Worm (Caenorhabditis elegans) whole organism, dauer: ENCODE data around the gene Y82E9BR.9.

Experiments used
- unc-62 ChIP-seq: sonication (generic microtip); optimal IDR thresholded peaks from 2 replicates; lab custom pipeline; 2017; ENCODE audit warnings: missing biosample characterization, missing genetic modification reagents, missing genetic modification characterization

The Y82E9BR.9 gene

DNA sequence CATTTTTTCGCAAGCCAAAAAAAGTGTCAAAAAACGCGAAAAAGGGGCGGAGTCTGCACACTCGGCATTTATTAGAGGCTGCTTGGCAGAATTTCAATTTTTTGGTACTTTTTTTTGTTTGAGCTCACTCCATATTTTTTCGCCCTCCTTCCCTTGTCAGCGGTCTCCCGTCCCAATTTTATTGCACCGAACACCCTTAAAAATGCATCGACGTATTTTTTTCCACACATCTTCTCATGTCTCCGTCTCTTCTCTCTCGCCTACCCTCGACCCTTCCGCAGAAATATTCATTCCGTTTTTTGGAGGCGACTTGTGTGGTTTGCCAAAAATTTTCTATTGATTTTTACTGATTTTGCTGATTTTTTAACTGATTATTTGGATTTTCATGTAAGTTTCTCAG, 33.1 kb downstream of the Y82E9BR.9 start, which contains the start of gene Y82E9BL.18:
Gene Y82E9BL.18 (plus strand): TSS at position 301 of the 400 bp plus-strand sequence.
- TF ChIP-seq unc-62 (GFP tag; lab: Kevin White, UChicago) = no peak

DNA sequence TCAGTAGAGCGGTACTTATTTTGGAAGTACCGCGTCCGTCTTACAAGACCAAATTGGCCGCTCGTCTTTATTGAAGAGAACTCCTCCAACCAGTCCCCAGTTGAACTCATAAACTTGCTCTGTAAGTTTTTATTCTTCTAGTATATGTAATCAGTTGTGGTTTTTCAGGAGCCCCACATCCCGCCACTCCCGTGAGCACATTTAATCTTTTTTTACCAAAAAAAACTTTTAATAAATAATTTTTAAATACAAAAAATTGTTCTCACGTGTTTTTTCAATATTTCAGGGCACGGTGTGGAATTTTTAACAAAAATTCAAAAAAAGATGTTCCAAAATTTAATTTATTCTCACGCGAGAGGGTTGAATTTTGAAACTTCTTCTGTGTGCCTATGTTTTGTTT, 35.1 kb downstream of the Y82E9BR.9 start, which contains the start of gene fbxa-14:
Gene fbxa-14 (minus strand): TSS at position 101 of the 400 bp plus-strand sequence.
- TF ChIP-seq unc-62 (GFP tag; lab: Kevin White, UChicago) = no peak

DNA sequence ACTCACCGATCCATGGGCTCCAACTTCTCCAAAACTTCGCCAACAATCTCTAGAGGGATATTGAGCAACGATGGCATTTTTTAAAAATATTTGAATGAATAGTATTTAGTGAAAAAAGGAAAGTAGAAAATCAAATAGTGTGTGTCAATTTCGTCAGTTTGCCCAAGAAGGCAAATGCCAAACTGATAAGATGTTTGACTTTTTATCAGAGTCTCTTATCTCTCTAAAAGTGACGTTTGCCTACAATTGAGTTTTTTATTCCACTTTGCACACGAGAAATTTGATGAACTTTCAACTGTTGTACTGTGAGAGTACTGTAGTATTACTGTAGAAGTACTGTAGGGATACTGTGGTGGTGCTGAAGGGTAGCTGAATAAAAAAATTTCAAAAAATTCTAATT, 36.0 kb downstream of the Y82E9BR.9 start:
- no peak for TF ChIP-seq unc-62 (GFP tag; lab: Kevin White, UChicago)

DNA sequence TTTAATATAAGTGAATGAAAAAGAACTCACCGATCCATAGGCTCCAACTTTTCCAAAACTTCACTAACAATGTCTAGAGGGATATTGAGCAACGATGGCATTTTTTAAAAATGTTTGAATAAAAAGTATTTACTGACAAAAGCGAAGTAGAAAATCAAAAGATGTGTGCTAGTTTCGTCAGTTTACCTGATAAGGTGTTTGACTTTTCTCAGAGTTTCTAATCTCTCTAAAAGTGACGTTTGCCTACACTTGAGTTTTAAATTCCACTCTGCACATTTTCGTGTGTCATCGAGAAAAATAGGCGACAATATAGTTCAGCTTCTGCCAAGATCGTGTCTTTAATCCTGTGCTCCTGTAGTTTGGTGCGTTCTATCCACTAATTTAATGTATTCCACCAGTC, 38.0 kb downstream of the Y82E9BR.9 start, which contains the start of gene fbxa-15:
Gene fbxa-15 (minus strand): TSS at position 101 of the 400 bp plus-strand sequence.
- no peak for TF ChIP-seq unc-62 (GFP tag; lab: Kevin White, UChicago)

ce11 chrIII:1315038-1315437, 44.5 kb downstream of the Y82E9BR.9 start, which contains the start of the genes fbxa-80 and fbxa-19:
Gene fbxa-80 (minus strand): TSS chrIII:1315210.
Gene fbxa-19 (plus strand): TSS chrIII:1315401.
- TF ChIP-seq unc-62 (GFP tag; lab: Kevin White, UChicago) = no peak

DNA sequence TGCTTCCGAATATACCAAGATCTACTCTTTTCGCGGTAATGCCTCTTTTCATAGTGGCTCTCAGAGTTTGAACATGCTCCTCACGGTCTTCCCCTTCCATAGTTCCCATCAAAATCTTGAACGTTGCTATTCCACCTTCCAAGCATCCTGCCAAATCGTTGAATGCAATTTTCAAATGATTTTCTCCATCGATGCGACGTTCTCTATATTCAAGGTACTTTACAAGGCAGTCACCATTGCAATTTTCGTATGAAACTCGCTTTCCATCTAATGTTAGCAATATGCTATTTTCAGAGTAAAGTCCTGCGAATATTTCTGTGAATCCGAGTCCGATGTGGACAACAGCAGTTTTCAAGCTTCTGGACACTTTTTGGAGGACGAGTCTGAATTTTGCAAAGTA, 45.3 kb downstream of the Y82E9BR.9 start:
- TF ChIP-seq unc-62 (GFP tag; lab: Kevin White, UChicago) = no peak

DNA sequence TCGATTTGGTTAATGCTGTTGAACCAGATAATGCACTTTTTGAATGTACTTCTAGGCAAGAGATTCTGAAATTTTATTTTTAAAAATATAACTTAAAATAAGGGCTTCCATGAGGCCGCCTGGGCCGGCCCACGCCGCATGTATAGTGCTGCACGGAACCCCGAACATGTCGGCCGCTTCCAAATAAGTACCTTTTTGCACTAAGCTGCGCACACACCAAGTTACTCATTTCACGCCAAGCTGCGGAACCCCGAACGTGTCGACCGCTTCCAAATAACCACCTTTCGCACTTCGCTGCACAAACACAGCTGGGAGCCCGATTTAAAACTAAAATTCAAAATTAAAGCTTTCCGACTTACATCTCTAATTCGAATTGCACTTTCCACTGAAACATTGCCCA, 48.2 kb downstream of the Y82E9BR.9 start:
- no peak for TF ChIP-seq unc-62 (GFP tag; lab: Kevin White, UChicago)
